Worm (Caenorhabditis elegans): ENCODE data around the gene pals-32.
A peak's percentile ranks its signal among the peaks of the same experiment; 100 is the strongest.

The pals-32 gene

ce11 chrV:2913948-2914347 is 17.5 kb downstream of the pals-32 start, which contains the start of gene srh-146:
Gene srh-146, plus strand, starts transcription at chrV:2914248.
- TF ChIP-seq unc-62 (GFP tag; optimal IDR thresholded peaks at IDR 0.05): no peak
- TF ChIP-seq nhr-76 (tag; optimal IDR thresholded peaks at IDR 0.05): no peak
- no peak for TF ChIP-seq ceh-63 (GFP tag; optimal IDR thresholded peaks at IDR 0.05)
- TF ChIP-seq efl-3 (GFP tag; optimal IDR thresholded peaks at IDR 0.05): no peak
- no peak for TF ChIP-seq fos-1 (tag; optimal IDR thresholded peaks at IDR 0.05)
- TF ChIP-seq mdl-1 (tag; optimal IDR thresholded peaks at IDR 0.05): no peak
- no peak for TF ChIP-seq zip-4 (GFP tag; optimal IDR thresholded peaks at IDR 0.05)

- peak; percentile 44 for TF ChIP-seq snpc-4 (tag; optimal IDR thresholded peaks at IDR 0.05)
- TF ChIP-seq lsy-2 (tag; optimal IDR thresholded peaks at IDR 0.05): no peak
These were observed 23.7 kb downstream of the pals-32 start for ce11 chrV:2920125-2920524.

ce11 chrV:2922594-2922993 is 26.2 kb downstream of the pals-32 start, which contains the start of gene srh-38:
Gene srh-38, minus strand, starts transcription at chrV:2922694.
- no peak for TF ChIP-seq skn-1 (tag; optimal IDR thresholded peaks at IDR 0.05)
- no peak for TF ChIP-seq pax-3 (tag; optimal IDR thresholded peaks at IDR 0.05)
- TF ChIP-seq fkh-4 (tag; optimal IDR thresholded peaks at IDR 0.05; ENCODE audit: borderline replicate concordance): no peak
- TF ChIP-seq blmp-1 (tag; optimal IDR thresholded peaks at IDR 0.05): no peak
- TF ChIP-seq zag-1 (tag; optimal IDR thresholded peaks at IDR 0.05): no peak
- no peak for TF ChIP-seq lin-35 (GFP tag; optimal IDR thresholded peaks at IDR 0.05)
- no peak for TF ChIP-seq mef-2 (tag; optimal IDR thresholded peaks at IDR 0.05)
- TF ChIP-seq ztf-11 (tag; optimal IDR thresholded peaks at IDR 0.05): no peak

ce11 chrV:2927553-2927952 is 31.1 kb downstream of the pals-32 start, which contains the start of gene C31B8.12:
Gene C31B8.12, minus strand, starts transcription at chrV:2927653.
- TF ChIP-seq nhr-84 (tag; optimal IDR thresholded peaks at IDR 0.05) (no peak), fkh-4 (tag; optimal IDR thresholded peaks at IDR 0.05; ENCODE audit: borderline replicate concordance) (no peak), C04F5.9 (tag; optimal IDR thresholded peaks at IDR 0.05) (no peak), nhr-11 (tag; optimal IDR thresholded peaks at IDR 0.05) (no peak), nhr-77 (tag; optimal IDR thresholded peaks at IDR 0.05) (no peak)

ce11 chrV:2929753-2930152 is 33.3 kb downstream of the pals-32 start, which contains the start of gene C31B8.16:
Gene C31B8.16, plus strand, starts transcription at chrV:2930053.
- TF ChIP-seq zip-4 (GFP tag; optimal IDR thresholded peaks at IDR 0.05) (no peak), snpc-4 (tag; optimal IDR thresholded peaks at IDR 0.05) (no peak), nhr-85 (tag) (no peak), dsc-1 (tag; optimal IDR thresholded peaks at IDR 0.05) (no peak), elt-2 (tag; optimal IDR thresholded peaks at IDR 0.05) (no peak), lin-13 (GFP tag; optimal IDR thresholded peaks at IDR 0.05) (no peak), ets-5 (GFP tag; IDR thresholded peaks at IDR 0.05) (no peak), fos-1 (tag; optimal IDR thresholded peaks at IDR 0.05) (no peak), ceh-88 (GFP tag; IDR thresholded peaks at IDR 0.05) (no peak), C04F5.9 (tag; optimal IDR thresholded peaks at IDR 0.05) (no peak), nhr-76 (tag; optimal IDR thresholded peaks at IDR 0.05) (no peak), grh-1 (GFP tag; IDR thresholded peaks at IDR 0.05) (no peak)

ce11 chrV:2931252-2931651 is 34.8 kb downstream of the pals-32 start, which contains the start of gene C31B8.1:
Gene C31B8.1, plus strand, starts transcription at chrV:2931552.
- TF ChIP-seq blmp-1 (tag; optimal IDR thresholded peaks at IDR 0.05): no peak
- TF ChIP-seq lin-13 (GFP tag; optimal IDR thresholded peaks at IDR 0.05): no peak
- TF ChIP-seq efl-1 (optimal IDR thresholded peaks at IDR 0.05): no peak
- peak in 1 of 2 experiments; percentile 78 for TF ChIP-seq efl-1 (GFP tag; optimal IDR thresholded peaks at IDR 0.05 in 1 of 2)
- no peak for TF ChIP-seq mep-1 (tag; optimal IDR thresholded peaks at IDR 0.05)
- TF ChIP-seq nhr-71 (tag; optimal IDR thresholded peaks at IDR 0.05): no peak
- TF ChIP-seq pag-3 (tag; optimal IDR thresholded peaks at IDR 0.05; ENCODE audit: borderline replicate concordance, insufficient read depth): no peak
- TF ChIP-seq ceh-82 (tag; optimal IDR thresholded peaks at IDR 0.05): no peak
